Worm (Caenorhabditis elegans): ENCODE results near the gene AC7.3.

DNA sequence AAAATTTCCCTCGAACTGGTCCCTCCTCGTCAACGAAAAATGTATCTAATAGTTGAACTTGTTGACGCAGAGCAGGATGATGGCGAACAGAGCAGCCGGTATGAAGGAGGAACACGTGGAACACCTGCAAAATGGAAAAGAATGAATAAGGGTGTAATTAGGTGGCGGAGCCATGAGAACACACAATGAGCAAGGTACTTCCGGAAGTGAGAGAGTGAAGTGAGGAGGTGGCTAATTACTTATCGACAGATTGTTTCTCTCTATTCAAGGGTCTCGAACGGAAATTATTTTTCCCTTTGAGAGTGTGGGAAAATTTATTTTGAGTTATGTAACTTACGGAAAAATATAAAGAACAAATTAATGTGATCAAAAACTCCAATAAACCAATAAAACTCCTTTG, 18.2 kb upstream of the AC7.3 start:
- TF ChIP-seq flt-1 (GFP tag; IDR thresholded peaks at IDR 0.05) (no peak), tab-1 (GFP tag; IDR thresholded peaks at IDR 0.05) (no peak), cog-1 (tag; optimal IDR thresholded peaks at IDR 0.05) (no peak), ztf-23 (GFP tag; IDR thresholded peaks at IDR 0.05) (no peak), ref-1 (GFP tag; conservative IDR thresholded peaks at IDR 0.05) (no peak), T22C8.4 (GFP tag; IDR thresholded peaks at IDR 0.05) (no peak), klf-2 (GFP tag; conservative IDR thresholded peaks at IDR 0.05) (no peak), med-1 (GFP tag; optimal IDR thresholded peaks at IDR 0.05; ENCODE audit: insufficient read depth) (no peak), ztf-29 (GFP tag; IDR thresholded peaks at IDR 0.05) (no peak)

Data from whole organism, midembryonic.